Worm (Caenorhabditis elegans) whole organism, mixed stage, embryonic: ENCODE measurements around the gene clec-132.

Experiments
- blmp-1 ChIP-seq: fragments of 150-350 bp; optimal IDR thresholded peaks from 2 replicates; lab custom pipeline; 2014; ENCODE audit warnings: missing biosample characterization, missing genetic modification characterization
- ceh-43 ChIP-seq: fragments of 200-800 bp; sonication (Bioruptor generic); optimal IDR thresholded peaks from 2 replicates; lab custom pipeline; 2018; ENCODE audit warnings: mild to moderate bottlenecking, missing genetic modification characterization, moderate library complexity, missing compliant biosample characterization
- mep-1 ChIP-seq: fragments of 150-350 bp; optimal IDR thresholded peaks from 2 replicates; lab custom pipeline; 2017; ENCODE audit warnings: missing biosample characterization, missing genetic modification reagents, missing genetic modification characterization, inconsistent platforms
- nhr-12 ChIP-seq: fragments of 150-350 bp; optimal IDR thresholded peaks from 2 replicates; lab custom pipeline; 2014; ENCODE audit warnings: missing biosample characterization, missing genetic modification characterization
- nhr-237 ChIP-seq: fragments of 150-350 bp; optimal IDR thresholded peaks from 2 replicates; lab custom pipeline; 2014; ENCODE audit warnings: missing biosample characterization, missing genetic modification characterization
- pha-4 ChIP-seq: fragments of 150-350 bp; optimal IDR thresholded peaks from 2 replicates; lab custom pipeline; 2018; ENCODE audit warnings: missing biosample characterization, missing genetic modification reagents, missing genetic modification characterization
- sptf-1 ChIP-seq: sonication (generic microtip); optimal IDR thresholded peaks from 2 replicates; lab custom pipeline; 2017; ENCODE audit warnings: mild to moderate bottlenecking, missing genetic modification characterization, moderate library complexity, missing compliant biosample characterization
- unc-62 ChIP-seq: fragments of 150-350 bp; optimal IDR thresholded peaks from 2 replicates; lab custom pipeline; 2014; ENCODE audit warnings: missing biosample characterization, missing genetic modification reagents, missing genetic modification characterization
- ztf-11 ChIP-seq: fragments of 150-350 bp; optimal IDR thresholded peaks from 2 replicates; lab custom pipeline; 2014; ENCODE audit warnings: missing biosample characterization, missing genetic modification characterization

DNA sequence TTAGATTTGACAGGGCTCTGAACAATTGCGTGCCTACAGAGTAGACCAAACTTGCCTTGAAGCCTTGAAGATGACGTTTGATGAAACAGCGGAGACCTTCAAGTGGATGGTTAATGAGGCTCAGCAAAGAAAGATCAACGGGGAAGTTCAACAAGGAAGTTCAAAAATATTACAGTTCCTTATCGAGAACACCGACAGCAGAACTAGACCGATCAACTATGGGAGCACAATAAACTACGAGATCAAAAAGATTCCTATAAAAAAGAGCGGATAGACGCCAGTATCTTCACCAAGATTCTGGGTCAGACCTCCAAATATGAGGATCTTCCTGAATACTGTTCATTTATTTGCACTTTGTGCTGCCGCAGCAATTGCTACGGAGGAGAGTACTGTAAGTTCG is 2.9 kb downstream of the clec-132 start, which contains the start of gene clec-134:
- no peak for TF ChIP-seq nhr-237 (tag; lab: Kevin White, UChicago)
- no peak for TF ChIP-seq unc-62 (GFP tag; lab: Kevin White, UChicago)
- no peak for TF ChIP-seq ceh-43 (GFP tag; lab: Kevin White, UChicago)
- TF ChIP-seq pha-4 (tag; lab: Kevin White, UChicago): no peak
- no peak for TF ChIP-seq ztf-11 (tag; lab: Kevin White, UChicago)
- TF ChIP-seq sptf-1 (tag; lab: Kevin White, UChicago): no peak
- no peak for TF ChIP-seq mep-1 (tag; lab: Kevin White, UChicago)
- no peak for TF ChIP-seq blmp-1
- no peak for TF ChIP-seq nhr-12 (tag; lab: Kevin White, UChicago)
